Worm (Caenorhabditis elegans) whole organism, young adult: ENCODE data around the gene sra-8.
A peak's percentile ranks its signal among the peaks of the same experiment; 100 is the strongest.

Experiments
- D2030.7 ChIP-seq: fragments of 200-800 bp; sonication (Bioruptor generic); IDR thresholded peaks from 2 replicates; pipeline ENCODE4 v1.3.6; 2022; ENCODE audit warnings: missing genetic modification reagents, missing genetic modification characterization, missing compliant biosample characterization
- F33H1.4 ChIP-seq: fragments of 200-800 bp; sonication (Bioruptor generic); IDR thresholded peaks from 2 replicates; pipeline ENCODE4 v1.3.6; 2022; ENCODE audit warnings: missing genetic modification reagents, missing genetic modification characterization, missing compliant biosample characterization
- F49E8.2 ChIP-seq: sonication (generic microtip); optimal IDR thresholded peaks from 3 replicates; lab custom pipeline; 2017; ENCODE audit warnings: missing genetic modification characterization, mild to moderate bottlenecking, missing compliant biosample characterization, antibody characterized with exemption, moderate library complexity; ENCODE audit not compliant: insufficient read depth
- F52B5.7 ChIP-seq: sonication (generic microtip); optimal IDR thresholded peaks from 2 replicates; lab custom pipeline; 2016; ENCODE audit warnings: mild to moderate bottlenecking, missing genetic modification characterization, missing compliant biosample characterization
- F55B11.4 ChIP-seq: sonication (generic microtip); optimal IDR thresholded peaks from 2 replicates; lab custom pipeline; 2016; ENCODE audit warnings: missing compliant biosample characterization, missing genetic modification characterization, borderline replicate concordance; ENCODE audit not compliant: insufficient read depth
- F57C9.4 ChIP-seq: sonication (generic microtip); optimal IDR thresholded peaks from 2 replicates; lab custom pipeline; 2017; ENCODE audit warnings: mild to moderate bottlenecking, missing genetic modification characterization, missing compliant biosample characterization
- K12H6.12 ChIP-seq: fragments of 200-800 bp; sonication (Bioruptor generic); optimal IDR thresholded peaks from 2 replicates; lab custom pipeline; 2018; ENCODE audit warnings: mild to moderate bottlenecking, missing genetic modification characterization, missing compliant biosample characterization
- Y95B8A.8 ChIP-seq: fragments of 200-800 bp; sonication (Bioruptor generic); IDR thresholded peaks from 2 replicates; pipeline ENCODE4 v1.3.6; 2022; ENCODE audit warnings: missing genetic modification reagents, missing genetic modification characterization, missing compliant biosample characterization
- ama-1 ChIP-seq, 3 experiments: fragments of 150-350 bp in 1 of 3; sonication (generic microtip) in 2 of 3; optimal IDR thresholded peaks; 2 replicates each; lab custom pipeline; 2014 to 2018; ENCODE audit warnings: missing biosample characterization in 2 of 3, missing genetic modification characterization in 2 of 3, missing genetic modification reagents in 2 of 3
- aptf-2 ChIP-seq: fragments of 200-800 bp; sonication (Bioruptor generic); conservative IDR thresholded peaks from 2 replicates; pipeline ENCODE4 v1.3.6; 2022; ENCODE audit warnings: missing genetic modification reagents, missing genetic modification characterization, missing compliant biosample characterization
- aptf-3 ChIP-seq: fragments of 200-800 bp; sonication (Bioruptor generic); IDR thresholded peaks from 2 replicates; pipeline ENCODE4 v1.3.6; 2022; ENCODE audit warnings: missing genetic modification characterization, missing compliant biosample characterization
- atf-7 ChIP-seq: sonication (generic microtip); optimal IDR thresholded peaks from 2 replicates; lab custom pipeline; 2017; ENCODE audit warnings: mild to moderate bottlenecking, missing genetic modification characterization, missing compliant biosample characterization
- athp-1 ChIP-seq: sonication (generic microtip); optimal IDR thresholded peaks from 2 replicates; lab custom pipeline; 2017; ENCODE audit warnings: mild to moderate bottlenecking, missing genetic modification characterization, missing compliant biosample characterization
- bed-1 ChIP-seq: fragments of 200-800 bp; sonication (Bioruptor generic); IDR thresholded peaks from 2 replicates; pipeline ENCODE4 v1.3.6; 2022; ENCODE audit warnings: missing genetic modification reagents, missing genetic modification characterization, missing compliant biosample characterization
- bed-2 ChIP-seq: fragments of 200-800 bp; sonication (Bioruptor generic); IDR thresholded peaks from 2 replicates; pipeline ENCODE4 v1.3.6; 2022; ENCODE audit warnings: missing genetic modification reagents, missing genetic modification characterization, missing compliant biosample characterization
- ceh-40 ChIP-seq: fragments of 200-800 bp; sonication (Bioruptor generic); IDR thresholded peaks from 2 replicates; pipeline ENCODE4 v1.3.6; 2022; ENCODE audit warnings: missing genetic modification characterization, missing compliant biosample characterization
- ceh-58 ChIP-seq: fragments of 200-800 bp; sonication (Bioruptor generic); IDR thresholded peaks from 2 replicates; pipeline ENCODE4 v1.3.6; 2022; ENCODE audit warnings: missing genetic modification characterization, missing compliant biosample characterization
- ceh-79 ChIP-seq: sonication (generic microtip); optimal IDR thresholded peaks from 2 replicates; lab custom pipeline; 2017; ENCODE audit warnings: mild to moderate bottlenecking, missing genetic modification characterization, missing compliant biosample characterization
- ceh-91 ChIP-seq: fragments of 200-800 bp; sonication (Bioruptor generic); IDR thresholded peaks from 2 replicates; pipeline ENCODE4 v1.3.6; 2022; ENCODE audit warnings: missing genetic modification reagents, missing genetic modification characterization, missing compliant biosample characterization
- chd-7 ChIP-seq: sonication (generic microtip); optimal IDR thresholded peaks from 2 replicates; lab custom pipeline; 2016; ENCODE audit warnings: mild to moderate bottlenecking, missing genetic modification characterization, moderate library complexity, missing compliant biosample characterization
- egl-18 ChIP-seq: fragments of 200-800 bp; sonication (Bioruptor generic); IDR thresholded peaks from 2 replicates; pipeline ENCODE4 v1.3.6; 2022; ENCODE audit warnings: missing genetic modification reagents, missing genetic modification characterization, missing compliant biosample characterization
- egl-44 ChIP-seq: fragments of 200-800 bp; sonication (Bioruptor generic); IDR thresholded peaks from 2 replicates; pipeline ENCODE4 v1.3.6; 2022; ENCODE audit warnings: missing genetic modification reagents, missing genetic modification characterization, missing compliant biosample characterization
- ekl-4 ChIP-seq: fragments of 200-800 bp; sonication (Bioruptor generic); IDR thresholded peaks from 2 replicates; pipeline ENCODE4 v1.3.6; 2022; ENCODE audit warnings: missing genetic modification reagents, missing genetic modification characterization, missing compliant biosample characterization
- hlh-26 ChIP-seq: fragments of 200-800 bp; sonication (Bioruptor generic); conservative IDR thresholded peaks from 2 replicates; pipeline ENCODE4 v1.3.6; 2022; ENCODE audit warnings: missing genetic modification reagents, missing genetic modification characterization, missing compliant biosample characterization
- hrde-1 ChIP-seq: sonication (generic microtip); optimal IDR thresholded peaks from 2 replicates; lab custom pipeline; 2016; ENCODE audit warnings: missing genetic modification characterization, mild to moderate bottlenecking, missing compliant biosample characterization, moderate library complexity, missing genotype, missing genetic modification reagents, borderline replicate concordance
- hsf-1 ChIP-seq: fragments of 200-800 bp; sonication (Bioruptor generic); IDR thresholded peaks from 2 replicates; pipeline ENCODE4 v1.3.6; 2022; ENCODE audit warnings: missing genetic modification reagents, missing genetic modification characterization, missing compliant biosample characterization
- lag-1 ChIP-seq: fragments of 200-800 bp; sonication (Bioruptor generic); IDR thresholded peaks from 2 replicates; pipeline ENCODE4 v1.3.6; 2022; ENCODE audit warnings: missing genetic modification reagents, missing genetic modification characterization, missing compliant biosample characterization
- let-607 ChIP-seq, 2 experiments: fragments of 200-800 bp in 1 of 2; sonication (Bioruptor generic) in 1 of 2; sonication (generic microtip) in 1 of 2; optimal IDR thresholded peaks; 2 replicates each; lab custom pipeline; 2016 to 2018; ENCODE audit warnings: mild to moderate bottlenecking in 2 of 2, missing compliant biosample characterization in 2 of 2, missing genetic modification characterization in 2 of 2, moderate library complexity in 2 of 2, missing genotype in 1 of 2
- lin-40 ChIP-seq: sonication (generic microtip); optimal IDR thresholded peaks from 2 replicates; lab custom pipeline; 2016; ENCODE audit warnings: missing genetic modification characterization, mild to moderate bottlenecking, missing compliant biosample characterization, missing genotype, missing genetic modification reagents
- lin-54 ChIP-seq: fragments of 200-800 bp; sonication (Bioruptor generic); optimal IDR thresholded peaks from 2 replicates; lab custom pipeline; 2018; ENCODE audit warnings: mild to moderate bottlenecking, missing genetic modification characterization, missing compliant biosample characterization
- madf-3 ChIP-seq: fragments of 200-800 bp; sonication (Bioruptor generic); IDR thresholded peaks from 2 replicates; pipeline ENCODE4 v1.3.6; 2022; ENCODE audit warnings: missing genetic modification reagents, missing genetic modification characterization, missing compliant biosample characterization
- mes-4 ChIP-seq: sonication (generic microtip); optimal IDR thresholded peaks from 2 replicates; lab custom pipeline; 2016; ENCODE audit warnings: missing genotype, missing genetic modification characterization, missing compliant biosample characterization
- mxl-1 ChIP-seq: sonication (generic microtip); optimal IDR thresholded peaks from 2 replicates; lab custom pipeline; 2016; ENCODE audit warnings: missing genetic modification characterization, missing compliant biosample characterization
- nfya-1 ChIP-seq: sonication (generic microtip); optimal IDR thresholded peaks from 2 replicates; lab custom pipeline; 2017; ENCODE audit warnings: antibody characterized with exemption, missing compliant biosample characterization, missing genetic modification characterization, borderline replicate concordance; ENCODE audit not compliant: insufficient read depth
- nhr-179 ChIP-seq: sonication (generic microtip); optimal IDR thresholded peaks from 2 replicates; lab custom pipeline; 2016; ENCODE audit warnings: mild to moderate bottlenecking, missing genetic modification characterization, missing compliant biosample characterization
- pbrm-1 ChIP-seq: fragments of 200-800 bp; sonication (Bioruptor generic); IDR thresholded peaks from 2 replicates; pipeline ENCODE4 v1.3.6; 2022; ENCODE audit warnings: missing genetic modification reagents, missing genetic modification characterization, missing compliant biosample characterization
- pha-4 ChIP-seq: fragments of 150-350 bp; sonication (generic microtip); optimal IDR thresholded peaks from 2 replicates; lab custom pipeline; 2014; ENCODE audit warnings: missing biosample characterization, missing genetic modification reagents, missing genetic modification characterization
- rcor-1 ChIP-seq: fragments of 200-800 bp; sonication (Bioruptor generic); IDR thresholded peaks from 2 replicates; pipeline ENCODE4 v1.3.6; 2022; ENCODE audit warnings: missing genetic modification reagents, missing genetic modification characterization, missing compliant biosample characterization
- rec-8 ChIP-seq, 2 experiments: sonication (generic microtip); optimal IDR thresholded peaks; 2 replicates each; lab custom pipeline; 2016; ENCODE audit warnings: mild to moderate bottlenecking in 2 of 2, missing genetic modification characterization in 2 of 2, missing genetic modification reagents in 2 of 2, missing genotype in 2 of 2, missing biosample characterization in 1 of 2, missing compliant biosample characterization in 1 of 2, moderate library complexity in 1 of 2
- sdz-38 ChIP-seq: sonication (generic microtip); optimal IDR thresholded peaks from 2 replicates; lab custom pipeline; 2016; ENCODE audit warnings: missing genotype, missing genetic modification characterization, missing compliant biosample characterization
- snpc-1.3 ChIP-seq: sonication (generic microtip); optimal IDR thresholded peaks from 2 replicates; lab custom pipeline; 2017; ENCODE audit warnings: missing genetic modification characterization, mild to moderate bottlenecking, missing compliant biosample characterization, antibody characterized with exemption, moderate library complexity, missing genotype, missing genetic modification reagents; ENCODE audit not compliant: insufficient read depth
- sptf-2 ChIP-seq: fragments of 200-800 bp; sonication (Bioruptor generic); optimal IDR thresholded peaks from 2 replicates; lab custom pipeline; 2018; ENCODE audit warnings: mild to moderate bottlenecking, missing genetic modification characterization, missing compliant biosample characterization
- tbp1 ChIP-seq: fragments of 200-800 bp; sonication (Bioruptor generic); optimal IDR thresholded peaks from 2 replicates; lab custom pipeline; 2018; ENCODE audit warnings: mild to moderate bottlenecking, missing genetic modification characterization, missing compliant biosample characterization
- tbx-9 ChIP-seq: sonication (generic microtip); optimal IDR thresholded peaks from 2 replicates; lab custom pipeline; 2016; ENCODE audit warnings: borderline replicate concordance, missing genetic modification characterization, inconsistent platforms, missing compliant biosample characterization
- tlf-1 ChIP-seq: fragments of 200-800 bp; sonication (Bioruptor generic); optimal IDR thresholded peaks from 2 replicates; lab custom pipeline; 2018; ENCODE audit warnings: mild to moderate bottlenecking, missing genetic modification characterization, missing compliant biosample characterization
- ztf-25 ChIP-seq: fragments of 200-800 bp; sonication (Bioruptor generic); IDR thresholded peaks from 2 replicates; pipeline ENCODE4 v1.3.6; 2022; ENCODE audit warnings: missing genetic modification reagents, missing genetic modification characterization, missing compliant biosample characterization
- ztf-26 ChIP-seq: sonication (generic microtip); optimal IDR thresholded peaks from 2 replicates; lab custom pipeline; 2017; ENCODE audit warnings: missing genetic modification characterization, missing compliant biosample characterization

The sra-8 gene

DNA sequence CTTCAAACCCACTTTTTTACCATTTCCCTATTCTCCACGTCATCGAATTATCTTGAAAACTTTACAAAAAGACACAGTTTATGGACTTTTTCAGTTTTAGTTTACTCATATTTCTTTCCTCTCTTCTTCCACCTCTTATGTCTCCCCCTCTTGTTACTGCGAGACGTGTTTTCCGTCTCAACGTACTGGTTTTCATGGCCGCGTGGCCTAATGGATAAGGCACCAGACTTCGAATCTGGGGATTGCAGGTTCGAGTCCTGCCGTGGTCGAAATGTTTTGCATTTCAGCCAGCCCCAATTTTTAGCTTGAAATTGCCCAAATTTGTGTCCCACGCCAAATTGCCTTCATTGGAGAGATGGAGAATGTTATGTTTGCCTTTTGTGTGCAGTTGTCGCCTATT is 28.5 kb downstream of the sra-8 start (continued):
- TF ChIP-seq egl-44 = peak; percentile 79
- TF ChIP-seq nfya-1 (tag; lab: Kevin White, UChicago) = no peak
- TF ChIP-seq tlf-1 = peak; percentile 6
- TF ChIP-seq Y95B8A.8 (GFP tag; lab: Robert Waterston, UW) = no peak; the same call in 1 of the 2 replicates
- TF ChIP-seq mes-4 = peak; percentile 58
- TF ChIP-seq F52B5.7 (tag; lab: Kevin White, UChicago) = peak; percentile 83
- TF ChIP-seq K12H6.12 (tag; lab: Kevin White, UChicago) = peak; percentile 52
- peak; percentile 97 for TF ChIP-seq ztf-25 (GFP tag; lab: Robert Waterston, UW)
- TF ChIP-seq F57C9.4 (tag; lab: Kevin White, UChicago) = no peak
- TF ChIP-seq ceh-79 (tag; lab: Kevin White, UChicago) = no peak
- 0 out of 2 replicates have a peak, but pooled peaks have one; percentile 62 for TF ChIP-seq ekl-4
- no peak for TF ChIP-seq egl-18
- TF ChIP-seq rcor-1 (GFP tag; lab: Robert Waterston, UW) = peak; percentile 72
- 0 out of 2 replicates have a peak, but pooled peaks have one; percentile 68 for TF ChIP-seq madf-3
- 0 out of 2 replicates have a peak, but pooled peaks have one; percentile 67 for TF ChIP-seq ceh-58 (GFP tag; lab: Robert Waterston, UW)
- TF ChIP-seq ztf-26 (tag; lab: Kevin White, UChicago) = no peak
- TF ChIP-seq sptf-2 (GFP tag; lab: Kevin White, UChicago) = peak; percentile 12
- peak; percentile 46; the same call in 1 of the 2 replicates for TF ChIP-seq F33H1.4 (GFP tag; lab: Robert Waterston, UW)
- TF ChIP-seq bed-2 (GFP tag; lab: Robert Waterston, UW) = no peak
- TF ChIP-seq F49E8.2 (tag; lab: Kevin White, UChicago) = peak; percentile 45
- peak; percentile 68 for TF ChIP-seq hrde-1 (tag; lab: Kevin White, UChicago)
- no peak for TF ChIP-seq F55B11.4 (tag; lab: Kevin White, UChicago)
- TF ChIP-seq D2030.7 (GFP tag; lab: Robert Waterston, UW) = peak; percentile 67
- peak; percentile 80 for TF ChIP-seq chd-7
- 0 out of 2 replicates have a peak, but pooled peaks have one; percentile 65 for TF ChIP-seq aptf-2
- no peak for TF ChIP-seq aptf-3 (GFP tag; lab: Robert Waterston, UW)
- TF ChIP-seq ceh-91 (GFP tag; lab: Robert Waterston, UW) = no peak
- peak; percentile 68 for TF ChIP-seq athp-1 (tag; lab: Kevin White, UChicago)
- TF ChIP-seq hsf-1 = no peak
- no peak for TF ChIP-seq pha-4 (tag; lab: Kevin White, UChicago)
- peak; percentile 98 for TF ChIP-seq tbp1 (GFP tag; lab: Kevin White, UChicago)
- peak; percentile 48 for TF ChIP-seq lin-54 (GFP tag; lab: Kevin White, UChicago)
- TF ChIP-seq let-607 (tag; optimal IDR thresholded peaks at IDR 0.05; lab: Kevin White, UChicago) = peak in 1 of 2 experiments; percentile 48
- TF ChIP-seq mxl-1 (tag; lab: Kevin White, UChicago) = peak; percentile 90
- TF ChIP-seq ama-1 (optimal IDR thresholded peaks at IDR 0.05; lab: Kevin White, UChicago) = no peak
- peak in 1 of 2 experiments; percentile 85 for TF ChIP-seq ama-1 (GFP tag; optimal IDR thresholded peaks at IDR 0.05; lab: Kevin White, UChicago)
- peak; percentile 54 for TF ChIP-seq atf-7
- TF ChIP-seq hlh-26 (GFP tag; lab: Robert Waterston, UW) = no peak
- peak; percentile 77 for TF ChIP-seq pbrm-1 (GFP tag; lab: Robert Waterston, UW)
- TF ChIP-seq lag-1 (GFP tag; lab: Robert Waterston, UW) = no peak
- no peak for TF ChIP-seq tbx-9 (tag; lab: Kevin White, UChicago)
- peak; percentile 55 for TF ChIP-seq snpc-1.3 (tag; lab: Kevin White, UChicago)
- TF ChIP-seq ceh-40 (GFP tag; lab: Robert Waterston, UW) = no peak
- no peak for TF ChIP-seq sdz-38 (tag; lab: Kevin White, UChicago)
- 0 out of 2 replicates have a peak, but pooled peaks have one; percentile 57 for TF ChIP-seq bed-1 (GFP tag; lab: Robert Waterston, UW)
- TF ChIP-seq nhr-179 (tag; lab: Kevin White, UChicago) = no peak
- peak; percentile 64 to 90 for TF ChIP-seq rec-8 (tag; optimal IDR thresholded peaks at IDR 0.05; lab: Kevin White, UChicago)
- peak; percentile 62 for TF ChIP-seq lin-40 (tag; lab: Kevin White, UChicago)
